ENCODE assay signal across 4 worm cellular contexts in the genomic region with DNA sequence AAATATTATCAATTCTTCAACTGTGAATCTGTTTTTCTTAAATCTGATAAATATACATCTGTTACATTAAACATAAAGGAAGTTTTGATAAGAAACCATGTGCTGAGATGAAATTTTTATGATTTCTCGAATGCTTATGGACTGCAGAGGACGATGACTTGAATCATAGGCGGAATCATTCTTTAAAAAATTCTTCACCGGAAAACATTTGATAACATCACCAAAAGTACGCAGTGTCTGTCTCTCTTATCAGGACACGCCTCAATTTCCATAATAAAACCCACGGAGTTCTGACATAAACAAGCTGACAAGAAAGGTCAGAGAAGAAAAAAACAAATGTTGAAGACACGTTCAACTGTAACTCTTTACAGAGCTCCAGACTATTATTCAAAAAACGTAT.
TF ChIP-seq lines count a peak whose summit lies in the region.

A gene (plus strand): TSS at position 320 of the 400 bp plus-strand sequence.

TF ChIP-seq in whole organism, L1 larva, 84 proteins besides CTCF, POLR2A, EP300 and RAD21:
- TF ChIP-seq efl-1 (optimal IDR thresholded peaks at IDR 0.05; lab: Kevin White, UChicago) (no peak), efl-1 (GFP tag; optimal IDR thresholded peaks at IDR 0.05 in 1 of 2; lab: Kevin White, UChicago) (peak in 1 of 2 experiments; percentile 72), elt-2 (tag; optimal IDR thresholded peaks at IDR 0.05; lab: Kevin White, UChicago) (peak; percentile 82), hpl-2 (GFP tag; optimal IDR thresholded peaks at IDR 0.05; lab: Kevin White, UChicago) (no peak), nhr-19 (GFP tag; conservative IDR thresholded peaks at IDR 0.05; lab: Robert Waterston, UW) (no peak), unc-62 (GFP tag; optimal IDR thresholded peaks at IDR 0.05; lab: Kevin White, UChicago) (no peak), lin-35 (GFP tag; optimal IDR thresholded peaks at IDR 0.05; lab: Kevin White, UChicago) (no peak)

TF ChIP-seq in whole organism, L2 larva, 48 proteins besides CTCF, POLR2A, EP300 and RAD21:
- no peak for TF ChIP-seq sma-3 (GFP tag; optimal IDR thresholded peaks at IDR 0.05; lab: Kevin White, UChicago)
- peak; percentile 14 for TF ChIP-seq fos-1 (tag; optimal IDR thresholded peaks at IDR 0.05; lab: Kevin White, UChicago)

TF ChIP-seq in whole organism, L3 larva, 47 proteins besides CTCF, POLR2A, EP300 and RAD21:
- TF ChIP-seq mdl-1 (tag; optimal IDR thresholded peaks at IDR 0.05; lab: Kevin White, UChicago) (no peak), nhr-11 (tag; optimal IDR thresholded peaks at IDR 0.05; lab: Kevin White, UChicago) (no peak), jun-1 (tag; optimal IDR thresholded peaks at IDR 0.05; lab: Kevin White, UChicago) (peak; percentile 36), elt-2 (tag; optimal IDR thresholded peaks at IDR 0.05; lab: Kevin White, UChicago) (peak; percentile 80), pha-4 (tag; optimal IDR thresholded peaks at IDR 0.05; lab: Kevin White, UChicago) (peak; percentile 38), nhr-237 (tag; optimal IDR thresholded peaks at IDR 0.05; lab: Kevin White, UChicago) (no peak), fos-1 (tag; optimal IDR thresholded peaks at IDR 0.05; lab: Kevin White, UChicago) (no peak), lin-39 (tag; optimal IDR thresholded peaks at IDR 0.05; lab: Kevin White, UChicago) (no peak), pqm-1 (tag; optimal IDR thresholded peaks at IDR 0.05; lab: Kevin White, UChicago) (peak; percentile 38), R02D3.7 (tag; optimal IDR thresholded peaks at IDR 0.05; lab: Kevin White, UChicago) (no peak), skn-1 (tag; optimal IDR thresholded peaks at IDR 0.05; lab: Kevin White, UChicago) (no peak), ceh-16 (tag; optimal IDR thresholded peaks at IDR 0.05; lab: Kevin White, UChicago) (no peak), nhr-25 (tag; optimal IDR thresholded peaks at IDR 0.05; lab: Kevin White, UChicago) (no peak), sea-2 (GFP tag; optimal IDR thresholded peaks at IDR 0.05; lab: Kevin White, UChicago) (no peak), unc-62 (GFP tag; optimal IDR thresholded peaks at IDR 0.05; lab: Kevin White, UChicago) (no peak)

TF ChIP-seq in whole organism, L4 larva, 104 proteins besides CTCF, POLR2A, EP300 and RAD21:
- no peak for TF ChIP-seq daf-16 (GFP tag; optimal IDR thresholded peaks at IDR 0.05; lab: Kevin White, UChicago)
- TF ChIP-seq daf-16 (tag; optimal IDR thresholded peaks at IDR 0.05; lab: Kevin White, UChicago) = peak; percentile 58
- no peak for TF ChIP-seq lin-1 (GFP tag; IDR thresholded peaks at IDR 0.05; lab: Robert Waterston, UW)
- no peak for TF ChIP-seq aha-1 (tag; lab: Kevin White, UChicago)
- no peak for TF ChIP-seq daf-12 (tag; optimal IDR thresholded peaks at IDR 0.05; lab: Kevin White, UChicago)
- TF ChIP-seq madf-5 (GFP tag; IDR thresholded peaks at IDR 0.05; lab: Robert Waterston, UW) = no peak
- TF ChIP-seq nhr-28 (tag; optimal IDR thresholded peaks at IDR 0.05; lab: Kevin White, UChicago) = peak; percentile 53
